Fruit fly (Drosophila melanogaster): ENCODE results near the gene Gen.

Gen gene

dm6 chr3L:5176071-5176470 is 23.9 kb upstream of the Gen start:
- TF ChIP-seq sv (GFP tag; optimal IDR thresholded peaks at IDR 0.05) (no peak), CrebA (GFP tag; optimal IDR thresholded peaks at IDR 0.05; ENCODE audit: borderline replicate concordance) (no peak), Dif (GFP tag; optimal IDR thresholded peaks at IDR 0.05; ENCODE audit: partially characterized antibody) (no peak)

- TF ChIP-seq dmrt93B (GFP tag; optimal IDR thresholded peaks at IDR 0.05), result no peak
- TF ChIP-seq Hr83 (GFP tag; optimal IDR thresholded peaks at IDR 0.05; ENCODE audit: poor library complexity, severe bottlenecking), result no peak
- no peak for TF ChIP-seq N (GFP tag; optimal IDR thresholded peaks at IDR 0.05)
- no peak for TF ChIP-seq sv (GFP tag; optimal IDR thresholded peaks at IDR 0.05)
- no peak for TF ChIP-seq Hnf4 (GFP tag; optimal IDR thresholded peaks at IDR 0.05)
- no peak for TF ChIP-seq sage (GFP tag; optimal IDR thresholded peaks at IDR 0.05)
- no peak for TF ChIP-seq pan (optimal IDR thresholded peaks at IDR 0.05)
- no peak for TF ChIP-seq GATAd (GFP tag; optimal IDR thresholded peaks at IDR 0.05)
- no peak for TF ChIP-seq OdsH (GFP tag; optimal IDR thresholded peaks at IDR 0.05)
- TF ChIP-seq Dfd (GFP tag; optimal IDR thresholded peaks at IDR 0.05), result no peak
- no peak for TF ChIP-seq Dif (GFP tag; optimal IDR thresholded peaks at IDR 0.05; ENCODE audit: partially characterized antibody)
- no peak for TF ChIP-seq tai (GFP tag; optimal IDR thresholded peaks at IDR 0.05)
- TF ChIP-seq dsf (GFP tag; optimal IDR thresholded peaks at IDR 0.05; ENCODE audit: borderline replicate concordance), result no peak
- TF ChIP-seq Sp1 (GFP tag; optimal IDR thresholded peaks at IDR 0.05), result no peak
Measured at dm6 chr3L:5172470-5172869, 20.3 kb upstream of the Gen start.

- TF ChIP-seq rgr (GFP tag; optimal IDR thresholded peaks at IDR 0.05), result peak; percentile 72
- peak in 1 of 2 experiments; percentile 80 for TF ChIP-seq foxo (GFP tag; optimal IDR thresholded peaks at IDR 0.05)
- peak; percentile 2 for TF ChIP-seq CG9705 (GFP tag; optimal IDR thresholded peaks at IDR 0.05)
- TF ChIP-seq Hr78 (GFP tag; optimal IDR thresholded peaks at IDR 0.05), result no peak
- TF ChIP-seq Rel (GFP tag; optimal IDR thresholded peaks at IDR 0.05), result no peak
- no peak for TF ChIP-seq Rel (tag; optimal IDR thresholded peaks at IDR 0.05)
- TF ChIP-seq fru (GFP tag; optimal IDR thresholded peaks at IDR 0.05), result peak; percentile 77
- TF ChIP-seq Dfd (GFP tag; optimal IDR thresholded peaks at IDR 0.05), result no peak
- TF ChIP-seq psq (GFP tag; optimal IDR thresholded peaks at IDR 0.05), result peak; percentile 56
- peak; percentile 56 for TF ChIP-seq woc (GFP tag; optimal IDR thresholded peaks at IDR 0.05)
- no peak for TF ChIP-seq CG32264 (GFP tag; optimal IDR thresholded peaks at IDR 0.05)
- TF ChIP-seq h (GFP tag; optimal IDR thresholded peaks at IDR 0.05), result peak; percentile 79
- TF ChIP-seq ey (GFP tag; optimal IDR thresholded peaks at IDR 0.05), result peak; percentile 79
- TF ChIP-seq br (GFP tag; optimal IDR thresholded peaks at IDR 0.05), result peak; percentile 66
- TF ChIP-seq sv (GFP tag; optimal IDR thresholded peaks at IDR 0.05), result peak; percentile 74
- peak; percentile 68 for TF ChIP-seq OdsH (GFP tag; optimal IDR thresholded peaks at IDR 0.05)
- peak; percentile 58 for TF ChIP-seq Sp1 (GFP tag; optimal IDR thresholded peaks at IDR 0.05)
Measured at dm6 chr3L:5154917-5155613, 2.9 kb upstream of the Gen start.

dm6 chr3L:5145814-5146244 is 6.3 kb downstream of the Gen start, which contains the start of the genes Fitm and AlaRS-m:
TSS of gene Fitm (minus strand) at chr3L:5146063.
TSS of gene AlaRS-m (plus strand) at chr3L:5146098.
- TF ChIP-seq Rel (GFP tag; optimal IDR thresholded peaks at IDR 0.05) (no peak), Rel (tag; optimal IDR thresholded peaks at IDR 0.05) (peak; percentile 32), Myc (optimal IDR thresholded peaks at IDR 0.05) (peak; percentile 58), dmrt93B (GFP tag; optimal IDR thresholded peaks at IDR 0.05) (no peak)

dm6 chr3L:5141380-5142101 is 10.6 kb downstream of the Gen start, which contains the start of the genes Dhrs4 and Gdap1:
TSS of gene Dhrs4 (minus strand) at chr3L:5141646.
TSS of gene Gdap1 (plus strand) at chr3L:5141953.
- TF ChIP-seq sage (GFP tag; optimal IDR thresholded peaks at IDR 0.05) (no peak), fru (GFP tag; optimal IDR thresholded peaks at IDR 0.05) (no peak), N (GFP tag; optimal IDR thresholded peaks at IDR 0.05) (no peak), Dif (GFP tag; optimal IDR thresholded peaks at IDR 0.05; ENCODE audit: partially characterized antibody) (no peak), Myc (optimal IDR thresholded peaks at IDR 0.05) (peak; percentile 22)
